Fruit fly (Drosophila melanogaster): ENCODE measurements around the gene crb.

crb gene

DNA sequence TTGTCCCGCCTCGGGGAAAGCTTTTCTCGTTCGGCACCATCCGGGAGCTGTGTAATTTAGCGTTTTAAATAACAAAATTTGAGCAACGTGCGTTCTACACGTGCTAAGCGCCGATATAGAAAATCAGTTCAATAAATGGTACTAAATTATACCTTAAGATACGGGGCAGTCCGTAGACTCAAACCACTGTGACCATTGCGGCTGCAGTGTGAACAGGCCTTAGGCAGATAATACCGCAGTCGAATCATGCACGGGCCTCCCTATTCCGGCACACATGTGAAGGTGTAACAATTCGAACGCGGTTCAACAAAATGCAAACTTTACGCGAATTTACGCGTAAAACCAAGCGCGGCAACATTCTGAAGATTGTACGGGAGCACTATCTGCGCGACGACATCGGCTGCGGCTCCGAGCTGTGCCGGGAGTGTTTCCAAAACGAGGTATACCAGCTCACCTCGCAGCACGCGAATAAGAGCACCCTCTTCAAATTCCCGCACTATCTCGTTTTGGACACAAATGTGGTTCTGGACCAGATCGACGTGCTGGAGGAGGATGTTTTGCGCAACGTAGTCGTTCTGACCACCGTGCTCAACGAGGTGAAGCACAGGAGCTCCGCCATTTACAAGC is 38.4 kb downstream of the crb start, which contains the start of the genes Rrp5 and Dis3 (continued):
- TF ChIP-seq CG8944 (GFP tag; optimal IDR thresholded peaks at IDR 0.05) (peak; percentile 22), jing (GFP tag; optimal IDR thresholded peaks at IDR 0.05) (no peak), CG1024 (GFP tag; IDR thresholded peaks at IDR 0.05) (peak; percentile 91), dmrt11E (tag; optimal IDR thresholded peaks at IDR 0.05) (no peak), danr (GFP tag; IDR thresholded peaks at IDR 0.05) (no peak), CG17359 (tag; optimal IDR thresholded peaks at IDR 0.05) (no peak), zfh1 (GFP tag; IDR thresholded peaks at IDR 0.05) (peak; percentile 44; the same call in 2 of the 3 replicates), CG18599 (GFP tag; optimal IDR thresholded peaks at IDR 0.05) (no peak), cg (GFP tag; optimal IDR thresholded peaks at IDR 0.05) (no peak), ro (GFP tag; IDR thresholded peaks at IDR 0.05) (no peak), gcm2 (GFP tag; optimal IDR thresholded peaks at IDR 0.05) (no peak), crp (GFP tag; optimal IDR thresholded peaks at IDR 0.05) (peak in 1 of 2 experiments; percentile 66), CG15601 (tag; optimal IDR thresholded peaks at IDR 0.05) (no peak), CG14441 (GFP tag; IDR thresholded peaks at IDR 0.05) (peak; percentile 30; the same call in 1 of the 2 replicates), zen (tag; optimal IDR thresholded peaks at IDR 0.05) (no peak), maf-S (GFP tag; optimal IDR thresholded peaks at IDR 0.05) (peak; percentile 41), luna (GFP tag; optimal IDR thresholded peaks at IDR 0.05) (no peak), CG1792 (GFP tag; optimal IDR thresholded peaks at IDR 0.05) (peak; percentile 96), eve (GFP tag; optimal IDR thresholded peaks at IDR 0.05) (no peak), CG11696 (GFP tag; IDR thresholded peaks at IDR 0.05) (no peak), Ets65A (GFP tag) (peak; percentile 66), Optix (GFP tag; IDR thresholded peaks at IDR 0.05) (no peak), CG8388 (GFP tag; optimal IDR thresholded peaks at IDR 0.05) (no peak), gt (GFP tag; IDR thresholded peaks at IDR 0.05) (no peak), mld (GFP tag; IDR thresholded peaks at IDR 0.05; ENCODE audit: partially characterized antibody) (no peak), CG2116 (GFP tag; optimal IDR thresholded peaks at IDR 0.05) (peak; percentile 52), stwl (tag; optimal IDR thresholded peaks at IDR 0.05) (no peak), amos (GFP tag; IDR thresholded peaks at IDR 0.05; ENCODE audit: partially characterized antibody) (peak; percentile 58), ATbp (GFP tag; optimal IDR thresholded peaks at IDR 0.05) (no peak), nau (GFP tag; optimal IDR thresholded peaks at IDR 0.05) (no peak), CG14050 (GFP tag; IDR thresholded peaks at IDR 0.05) (no peak), CG9437 (GFP tag; optimal IDR thresholded peaks at IDR 0.05) (no peak), pnt (GFP tag; optimal IDR thresholded peaks at IDR 0.05) (no peak), CG11695 (GFP tag; IDR thresholded peaks at IDR 0.05) (no peak), cwo (GFP tag; optimal IDR thresholded peaks at IDR 0.05) (peak; percentile 87), Sin3A (optimal IDR thresholded peaks at IDR 0.05) (peak; percentile 81), seq (GFP tag; IDR thresholded peaks at IDR 0.05) (no peak), CG2202 (tag; optimal IDR thresholded peaks at IDR 0.05) (no peak), lmd (GFP tag; IDR thresholded peaks at IDR 0.05) (peak; percentile 56), HLH4C (GFP tag; IDR thresholded peaks at IDR 0.05; ENCODE audit: partially characterized antibody) (peak; percentile 58; the same call in 2 of the 3 replicates), CG1832 (GFP tag; optimal IDR thresholded peaks at IDR 0.05) (no peak), ham (GFP tag; IDR thresholded peaks at IDR 0.05) (no peak), grau (tag; optimal IDR thresholded peaks at IDR 0.05) (no peak), BEAF-32 (GFP tag; optimal IDR thresholded peaks at IDR 0.05) (peak; percentile 61), cato (GFP tag; optimal IDR thresholded peaks at IDR 0.05; ENCODE audit: borderline replicate concordance) (no peak), CG1233 (GFP tag; optimal IDR thresholded peaks at IDR 0.05) (no peak), CG18476 (GFP tag; optimal IDR thresholded peaks at IDR 0.05) (no peak), tio (GFP tag; optimal IDR thresholded peaks at IDR 0.05) (no peak), Doc3 (GFP tag; IDR thresholded peaks at IDR 0.05; ENCODE audit: partially characterized antibody) (no peak), Mrtf (GFP tag; IDR thresholded peaks at IDR 0.05) (peak; percentile 42; the same call in 1 of the 3 replicates)

Data from whole organism, embryonic.